Fruit fly (Drosophila melanogaster): Measurements from ENCODE around the gene pn.

pn gene

dm6 chrX:2134965-2135758 is 45.8 kb upstream of the pn start (continued):
- TF ChIP-seq aop (GFP tag; IDR thresholded peaks at IDR 0.05), result no peak
- peak; percentile 93 for TF ChIP-seq CG11504 (tag; optimal IDR thresholded peaks at IDR 0.05)
- TF ChIP-seq Scr (GFP tag; IDR thresholded peaks at IDR 0.05; ENCODE audit: partially characterized antibody), result 0 out of 2 replicates have a peak, but pooled peaks have one; percentile 16
- peak; percentile 82 for TF ChIP-seq klu (GFP tag; IDR thresholded peaks at IDR 0.05)
- peak; percentile 57; the same call in 1 of the 2 replicates for TF ChIP-seq CG8765 (GFP tag; IDR thresholded peaks at IDR 0.05)
- TF ChIP-seq CG1647 (GFP tag; optimal IDR thresholded peaks at IDR 0.05), result peak; percentile 54
- TF ChIP-seq nerfin-1 (tag; optimal IDR thresholded peaks at IDR 0.05), result peak; percentile 86
- peak; percentile 85 for TF ChIP-seq az2 (GFP tag; optimal IDR thresholded peaks at IDR 0.05)
- TF ChIP-seq CG8944 (GFP tag; optimal IDR thresholded peaks at IDR 0.05), result peak; percentile 77
- peak; percentile 88 for TF ChIP-seq cwo (GFP tag; optimal IDR thresholded peaks at IDR 0.05)
- peak; percentile 49 for TF ChIP-seq CG1832 (GFP tag; optimal IDR thresholded peaks at IDR 0.05)
- 0 out of 2 replicates have a peak, but pooled peaks have one; percentile 9 for TF ChIP-seq dan (GFP tag; IDR thresholded peaks at IDR 0.05)
- TF ChIP-seq Jarid2 (GFP tag; optimal IDR thresholded peaks at IDR 0.05), result peak; percentile 63
- no peak for TF ChIP-seq CG42726 (GFP tag; IDR thresholded peaks at IDR 0.05; ENCODE audit: partially characterized antibody)
- peak; percentile 54 for TF ChIP-seq shn (GFP tag; optimal IDR thresholded peaks at IDR 0.05)
- peak; percentile 54 for TF ChIP-seq CG10321 (GFP tag; IDR thresholded peaks at IDR 0.05)
- no peak for TF ChIP-seq gfzf (GFP tag; optimal IDR thresholded peaks at IDR 0.05)
- TF ChIP-seq Oli (tag; optimal IDR thresholded peaks at IDR 0.05), result peak; percentile 92
- peak; percentile 79 for TF ChIP-seq CG12744 (GFP tag; optimal IDR thresholded peaks at IDR 0.05)
- TF ChIP-seq D19B (GFP tag; optimal IDR thresholded peaks at IDR 0.05), result peak; percentile 76
- peak; percentile 28; the same call in 1 of the 2 replicates for TF ChIP-seq CG17612 (GFP tag; IDR thresholded peaks at IDR 0.05)
- TF ChIP-seq CG18476 (GFP tag; optimal IDR thresholded peaks at IDR 0.05), result peak; percentile 89
- peak; percentile 73 for TF ChIP-seq Dbx (GFP tag; IDR thresholded peaks at IDR 0.05)
- peak; percentile 86 for TF ChIP-seq fd3F (GFP tag; optimal IDR thresholded peaks at IDR 0.05)
- TF ChIP-seq CG3065 (GFP tag; optimal IDR thresholded peaks at IDR 0.05), result peak; percentile 43
- no peak; the same call in 2 of the 3 replicates for TF ChIP-seq knrl (GFP tag; IDR thresholded peaks at IDR 0.05; ENCODE audit: partially characterized antibody)
- peak; percentile 90 for TF ChIP-seq CG12769 (tag; optimal IDR thresholded peaks at IDR 0.05)
- no peak for TF ChIP-seq usp (GFP tag; optimal IDR thresholded peaks at IDR 0.05)
- TF ChIP-seq p53 (GFP tag; optimal IDR thresholded peaks at IDR 0.05), result peak; percentile 51
- peak; percentile 58 for TF ChIP-seq toy (GFP tag; IDR thresholded peaks at IDR 0.05)
- TF ChIP-seq crp (GFP tag; optimal IDR thresholded peaks at IDR 0.05), result peak in 1 of 2 experiments; percentile 45
- TF ChIP-seq nau (GFP tag; optimal IDR thresholded peaks at IDR 0.05), result peak; percentile 88
- TF ChIP-seq Hr78 (GFP tag; optimal IDR thresholded peaks at IDR 0.05), result peak in 1 of 2 experiments; percentile 82
- TF ChIP-seq Xrp1 (GFP tag; IDR thresholded peaks at IDR 0.05), result peak; percentile 91
- TF ChIP-seq HmgZ (tag; optimal IDR thresholded peaks at IDR 0.05), result peak; percentile 93
- no peak for TF ChIP-seq sc (optimal IDR thresholded peaks at IDR 0.05)
- peak; percentile 71 for TF ChIP-seq sc (GFP tag; optimal IDR thresholded peaks at IDR 0.05)
- no peak for TF ChIP-seq Hr39 (optimal IDR thresholded peaks at IDR 0.05)
- TF ChIP-seq tll (GFP tag; optimal IDR thresholded peaks at IDR 0.05), result peak in 1 of 2 experiments; percentile 3
- peak; percentile 81 for TF ChIP-seq CG4820 (GFP tag; optimal IDR thresholded peaks at IDR 0.05)
- TF ChIP-seq CG17802 (tag; optimal IDR thresholded peaks at IDR 0.05), result peak; percentile 66
- TF ChIP-seq CG9932 (GFP tag; IDR thresholded peaks at IDR 0.05), result peak; percentile 79
- peak; percentile 17 for TF ChIP-seq MESR4 (GFP tag; optimal IDR thresholded peaks at IDR 0.05)
- peak; percentile 39 for TF ChIP-seq CG4707 (GFP tag; optimal IDR thresholded peaks at IDR 0.05)
- peak; percentile 94 for TF ChIP-seq CG13424 (tag; optimal IDR thresholded peaks at IDR 0.05)
- TF ChIP-seq Rx (GFP tag; IDR thresholded peaks at IDR 0.05), result peak; percentile 65
- peak; percentile 91 for TF ChIP-seq CG1233 (GFP tag; optimal IDR thresholded peaks at IDR 0.05)
- TF ChIP-seq her (GFP tag; optimal IDR thresholded peaks at IDR 0.05), result peak; percentile 62
